Fruit fly (Drosophila melanogaster): ENCODE results near the gene MESR3.

DNA sequence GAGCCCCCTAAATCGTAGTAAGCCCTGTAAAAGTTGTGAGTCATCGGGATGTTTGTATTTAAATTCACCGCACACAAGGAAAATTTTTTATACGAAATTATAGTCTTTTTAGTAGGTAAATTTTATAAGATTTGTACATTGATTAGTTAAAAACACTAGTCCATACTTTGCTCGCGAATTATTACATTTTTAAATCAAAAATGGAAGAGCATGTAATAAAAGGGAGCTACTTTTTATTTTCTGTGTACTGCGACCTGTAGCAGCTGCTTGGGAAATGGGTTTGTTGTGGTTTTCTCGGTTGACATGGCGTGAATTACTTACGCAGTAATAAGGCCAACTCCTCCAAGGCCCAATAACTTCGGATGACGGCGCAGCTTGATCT, 77.7 kb downstream of the MESR3 start:
- TF ChIP-seq CG8478 (optimal IDR thresholded peaks at IDR 0.05) (no peak), CTCF (optimal IDR thresholded peaks at IDR 0.05) (no peak)

Data from S2 (cell line).